Fruit fly (Drosophila melanogaster) whole organism, wandering third instar larva: Measurements from ENCODE around the gene nom.

Source experiments
- Abd-B ChIP-seq: fragments of >200 bp; optimal IDR thresholded peaks from 2 replicates; lab custom pipeline; 2017; ENCODE audit warnings: missing biosample characterization, missing genetic modification characterization
- CG32264 ChIP-seq: fragments of 200-800 bp; sonication (Bioruptor generic); optimal IDR thresholded peaks from 2 replicates; lab custom pipeline; 2016; ENCODE audit warnings: missing biosample characterization, missing genetic modification characterization
- CG9705 ChIP-seq: fragments of 200-800 bp; sonication (Bioruptor generic); optimal IDR thresholded peaks from 2 replicates; lab custom pipeline; 2018; ENCODE audit warnings: missing biosample characterization, mild to moderate bottlenecking, missing genetic modification characterization
- CrebA ChIP-seq: fragments of 200-800 bp; sonication (Bioruptor generic); optimal IDR thresholded peaks from 2 replicates; lab custom pipeline; 2016; ENCODE audit warnings: missing biosample characterization, mild to moderate bottlenecking, missing genetic modification characterization, borderline replicate concordance
- Dfd ChIP-seq: fragments of >200 bp; optimal IDR thresholded peaks from 2 replicates; lab custom pipeline; 2017; ENCODE audit warnings: missing biosample characterization, missing genetic modification characterization
- Dif ChIP-seq: fragments of 200-275, 200-300 bp; sonication (Bioruptor generic); optimal IDR thresholded peaks from 2 replicates; lab custom pipeline; 2018; ENCODE audit warnings: missing biosample characterization, missing genetic modification characterization; ENCODE audit not compliant: partially characterized antibody
- GATAd ChIP-seq: sonication (Bioruptor generic); optimal IDR thresholded peaks from 2 replicates; lab custom pipeline; 2016; ENCODE audit warnings: missing biosample characterization, missing genetic modification characterization
- HLH106 ChIP-seq: fragments of 200-800 bp; optimal IDR thresholded peaks from 3 replicates; lab custom pipeline; 2019; ENCODE audit warnings: missing biosample characterization, mild to moderate bottlenecking, missing genetic modification characterization, moderate library complexity
- Hnf4 ChIP-seq: fragments of 200-800 bp; sonication (Bioruptor generic); optimal IDR thresholded peaks from 2 replicates; lab custom pipeline; 2016; ENCODE audit warnings: missing biosample characterization, mild to moderate bottlenecking, missing genetic modification characterization
- Hr78 ChIP-seq: fragments of >200 bp; optimal IDR thresholded peaks from 2 replicates; lab custom pipeline; 2017; ENCODE audit warnings: missing biosample characterization, missing genetic modification characterization
- Hr83 ChIP-seq: fragments of 200-300 bp; sonication (Bioruptor generic); optimal IDR thresholded peaks from 2 replicates; lab custom pipeline; 2016; ENCODE audit warnings: missing biosample characterization, mild to moderate bottlenecking, missing genetic modification characterization, moderate library complexity; ENCODE audit not compliant: poor library complexity, severe bottlenecking
- Jra ChIP-seq: sonication (Bioruptor generic); optimal IDR thresholded peaks from 2 replicates; lab custom pipeline; 2016; ENCODE audit warnings: missing biosample characterization, missing genetic modification characterization
- Mio ChIP-seq: sonication (Bioruptor generic); optimal IDR thresholded peaks from 2 replicates; lab custom pipeline; 2016; ENCODE audit warnings: missing biosample characterization, missing genetic modification characterization
- Myc ChIP-seq: fragments of >200 bp; optimal IDR thresholded peaks from 2 replicates; lab custom pipeline; 2017
- N ChIP-seq: fragments of >200 bp; optimal IDR thresholded peaks from 2 replicates; lab custom pipeline; 2018; ENCODE audit warnings: missing biosample characterization, missing external identifiers, missing genetic modification characterization
- OdsH ChIP-seq: fragments of 200-800 bp; sonication (Bioruptor generic); optimal IDR thresholded peaks from 2 replicates; lab custom pipeline; 2016; ENCODE audit warnings: missing biosample characterization, mild to moderate bottlenecking, missing genetic modification characterization
- Rel ChIP-seq, 2 experiments: fragments of 200-800 bp; sonication (Bioruptor generic) in 1 of 2; optimal IDR thresholded peaks; 2 replicates in 1 of 2; 3 replicates in 1 of 2; lab custom pipeline; 2016 to 2019; ENCODE audit warnings: mild to moderate bottlenecking in 2 of 2, missing biosample characterization in 2 of 2, missing genetic modification characterization in 2 of 2, moderate library complexity in 1 of 2
- Sp1 ChIP-seq: fragments of 200-800 bp; sonication (Bioruptor generic); optimal IDR thresholded peaks from 3 replicates; lab custom pipeline; 2019; ENCODE audit warnings: missing biosample characterization, mild to moderate bottlenecking, missing genetic modification characterization, moderate library complexity
- Vsx2 ChIP-seq: fragments of 200-300, 225-300 bp; sonication (Bioruptor generic); optimal IDR thresholded peaks from 2 replicates; lab custom pipeline; 2018; ENCODE audit warnings: missing biosample characterization, missing genetic modification characterization; ENCODE audit not compliant: partially characterized antibody
- br ChIP-seq: fragments of 200-800 bp; sonication (Bioruptor generic); optimal IDR thresholded peaks from 2 replicates; lab custom pipeline; 2016; ENCODE audit warnings: missing biosample characterization, missing genetic modification characterization
- brk ChIP-seq: fragments of 200-800 bp; sonication (Bioruptor generic); optimal IDR thresholded peaks from 2 replicates; lab custom pipeline; 2016; ENCODE audit warnings: missing biosample characterization, mild to moderate bottlenecking, missing genetic modification characterization
- dl ChIP-seq, 2 experiments: fragments of 175-275, 200-275 bp in 1 of 2; fragments of 200-275 bp in 1 of 2; sonication (Bioruptor generic); optimal IDR thresholded peaks; lab custom pipeline; 2018; ENCODE audit warnings: mild to moderate bottlenecking in 2 of 2, missing biosample characterization in 2 of 2, missing genetic modification characterization in 2 of 2, moderate library complexity in 2 of 2; ENCODE audit not compliant: partially characterized antibody in 2 of 2, insufficient read depth in 1 of 2
- dmrt93B ChIP-seq: fragments of 200-800 bp; sonication (Bioruptor generic); optimal IDR thresholded peaks from 2 replicates; lab custom pipeline; 2018; ENCODE audit warnings: missing biosample characterization, mild to moderate bottlenecking, missing genetic modification characterization
- dsf ChIP-seq: sonication (Bioruptor generic); optimal IDR thresholded peaks from 2 replicates; lab custom pipeline; 2016; ENCODE audit warnings: missing biosample characterization, missing genetic modification characterization, borderline replicate concordance
- ey ChIP-seq: fragments of 200-800 bp; sonication (Bioruptor generic); optimal IDR thresholded peaks from 2 replicates; lab custom pipeline; 2016; ENCODE audit warnings: missing biosample characterization, missing genetic modification characterization
- foxo ChIP-seq, 2 experiments: fragments of 200-800 bp; sonication (Bioruptor generic); optimal IDR thresholded peaks; 2 replicates in 1 of 2; 3 replicates in 1 of 2; lab custom pipeline; 2016 to 2017; ENCODE audit warnings: missing biosample characterization in 2 of 2, missing genetic modification characterization in 2 of 2
- fru ChIP-seq: fragments of 200-800 bp; sonication (Bioruptor generic); optimal IDR thresholded peaks from 3 replicates; lab custom pipeline; 2016; ENCODE audit warnings: missing biosample characterization, mild to moderate bottlenecking, missing genetic modification characterization
- h ChIP-seq: fragments of 200-800 bp; sonication (Bioruptor generic); optimal IDR thresholded peaks from 3 replicates; lab custom pipeline; 2016; ENCODE audit warnings: missing biosample characterization, mild to moderate bottlenecking, missing genetic modification characterization
- jim ChIP-seq: fragments of 175-275, 200-325 bp; sonication (Bioruptor generic); optimal IDR thresholded peaks from 2 replicates; lab custom pipeline; 2016; ENCODE audit warnings: missing biosample characterization, mild to moderate bottlenecking, missing genetic modification characterization
- lola ChIP-seq: fragments of >200 bp; optimal IDR thresholded peaks from 2 replicates; lab custom pipeline; 2017; ENCODE audit warnings: missing biosample characterization, missing genetic modification characterization
- pan ChIP-seq: fragments of >200 bp; optimal IDR thresholded peaks from 2 replicates; lab custom pipeline; 2017
- psq ChIP-seq: fragments of 200-800 bp; sonication (Bioruptor generic); optimal IDR thresholded peaks from 3 replicates; lab custom pipeline; 2017; ENCODE audit warnings: missing biosample characterization, mild to moderate bottlenecking, missing genetic modification characterization, moderate library complexity
- rgr ChIP-seq: fragments of 200-800 bp; sonication (Bioruptor generic); optimal IDR thresholded peaks from 3 replicates; lab custom pipeline; 2016; ENCODE audit warnings: missing biosample characterization, mild to moderate bottlenecking, missing genetic modification characterization
- sage ChIP-seq: fragments of 200-800 bp; sonication (Bioruptor generic); optimal IDR thresholded peaks from 2 replicates; lab custom pipeline; 2016; ENCODE audit warnings: missing biosample characterization, mild to moderate bottlenecking, missing genetic modification characterization
- sv ChIP-seq: fragments of 200-800 bp; sonication (Bioruptor generic); optimal IDR thresholded peaks from 3 replicates; lab custom pipeline; 2016; ENCODE audit warnings: missing biosample characterization, missing genetic modification characterization
- tai ChIP-seq: sonication (Bioruptor generic); optimal IDR thresholded peaks from 2 replicates; lab custom pipeline; 2016; ENCODE audit warnings: missing biosample characterization, missing genetic modification characterization
- usp ChIP-seq: fragments of >200 bp; optimal IDR thresholded peaks from 2 replicates; lab custom pipeline; 2017; ENCODE audit warnings: missing biosample characterization, missing genetic modification characterization
- woc ChIP-seq: sonication (Bioruptor generic); optimal IDR thresholded peaks from 2 replicates; lab custom pipeline; 2016; ENCODE audit warnings: missing biosample characterization, mild to moderate bottlenecking, missing genetic modification characterization

Gene nom

dm6 chr3R:8722962-8723548 lies at the start of gene nom:
Gene nom, plus strand, starts transcription at chr3R:8723174.
- no peak for TF ChIP-seq pan (lab: Kevin White, UChicago)
- TF ChIP-seq Rel (GFP tag; optimal IDR thresholded peaks at IDR 0.05; lab: Kevin White, UChicago), result no peak
- peak; percentile 77 for TF ChIP-seq Rel (tag; optimal IDR thresholded peaks at IDR 0.05; lab: Kevin White, UChicago)
- TF ChIP-seq Hr83, result no peak
- TF ChIP-seq woc (GFP tag; lab: Kevin White, UChicago), result no peak

- no peak for TF ChIP-seq CrebA
- peak in 1 of 2 experiments; percentile 45 for TF ChIP-seq foxo (GFP tag; optimal IDR thresholded peaks at IDR 0.05; lab: Kevin White, UChicago)
- TF ChIP-seq psq (GFP tag; lab: Kevin White, UChicago), result peak; percentile 15
- no peak for TF ChIP-seq jim (GFP tag; lab: Kevin White, UChicago)
- peak; percentile 26 for TF ChIP-seq Hnf4 (GFP tag; lab: Kevin White, UChicago)
- peak; percentile 31 for TF ChIP-seq OdsH
- peak; percentile 37 for TF ChIP-seq sage (GFP tag; lab: Kevin White, UChicago)
- TF ChIP-seq Sp1, result peak; percentile 43
- TF ChIP-seq usp, result no peak
- peak; percentile 22 for TF ChIP-seq h
- TF ChIP-seq CG9705 (GFP tag; lab: Kevin White, UChicago), result no peak
- TF ChIP-seq fru (GFP tag; lab: Kevin White, UChicago), result peak; percentile 28
- no peak for TF ChIP-seq Rel (GFP tag; optimal IDR thresholded peaks at IDR 0.05; lab: Kevin White, UChicago)
- peak; percentile 0 for TF ChIP-seq Rel (tag; optimal IDR thresholded peaks at IDR 0.05; lab: Kevin White, UChicago)
- TF ChIP-seq woc (GFP tag; lab: Kevin White, UChicago), result peak; percentile 15
- peak; percentile 50 for TF ChIP-seq HLH106
Measured at dm6 chr3R:8673803-8674234, 49.2 kb upstream of the nom start, which contains the start of gene mRpL19. Gene mRpL19, plus strand, starts transcription at chr3R:8674109.

- TF ChIP-seq Myc (lab: Kevin White, UChicago) (peak; percentile 24), psq (GFP tag; lab: Kevin White, UChicago) (peak; percentile 70), dl (GFP tag; optimal IDR thresholded peaks at IDR 0.05; lab: Kevin White, UChicago; ENCODE audit: insufficient read depth in 1 of 2, partially characterized antibody in 2 of 2) (no peak), Jra (GFP tag; lab: Kevin White, UChicago) (no peak), pan (lab: Kevin White, UChicago) (no peak), GATAd (GFP tag; lab: Kevin White, UChicago) (no peak), tai (GFP tag; lab: Kevin White, UChicago) (no peak), N (GFP tag; lab: Kevin White, UChicago) (no peak), Abd-B (GFP tag; lab: Kevin White, UChicago) (no peak), HLH106 (peak; percentile 85), fru (GFP tag; lab: Kevin White, UChicago) (peak; percentile 82), OdsH (peak; percentile 79), h (peak; percentile 86), sv (GFP tag; lab: Kevin White, UChicago) (peak; percentile 72), Dfd (no peak), jim (GFP tag; lab: Kevin White, UChicago) (no peak), Vsx2 (no peak), CG32264 (GFP tag; lab: Kevin White, UChicago) (peak; percentile 49), Rel (GFP tag; optimal IDR thresholded peaks at IDR 0.05; lab: Kevin White, UChicago) (no peak), Rel (tag; optimal IDR thresholded peaks at IDR 0.05; lab: Kevin White, UChicago) (peak; percentile 48), br (GFP tag; lab: Kevin White, UChicago) (peak; percentile 76), woc (GFP tag; lab: Kevin White, UChicago) (peak; percentile 95), Mio (GFP tag; lab: Kevin White, UChicago) (no peak), dmrt93B (GFP tag; lab: Kevin White, UChicago) (peak; percentile 74), Hr78 (GFP tag; lab: Kevin White, UChicago) (no peak), dsf (GFP tag; lab: Kevin White, UChicago) (peak; percentile 79), ey (peak; percentile 74), Dif (no peak), foxo (GFP tag; optimal IDR thresholded peaks at IDR 0.05; lab: Kevin White, UChicago) (peak in 1 of 2 experiments; percentile 83), lola (GFP tag; lab: Kevin White, UChicago) (no peak), rgr (peak; percentile 82), sage (GFP tag; lab: Kevin White, UChicago) (peak; percentile 73), Hnf4 (GFP tag; lab: Kevin White, UChicago) (no peak), Hr83 (peak; percentile 47), usp (no peak), CG9705 (GFP tag; lab: Kevin White, UChicago) (peak; percentile 80), Sp1 (peak; percentile 74), CrebA (no peak), brk (GFP tag; lab: Kevin White, UChicago) (no peak)
Measured at dm6 chr3R:8676560-8677000, 46.4 kb upstream of the nom start, which contains the start of the genes Unc50, CG11755 and CG8043. Gene Unc50, minus strand, starts transcription at chr3R:8676613. Gene CG11755, plus strand, starts transcription at chr3R:8676915. Gene CG8043, plus strand, starts transcription at chr3R:8676915.
